Worm (Caenorhabditis elegans): ENCODE measurements around the gene F38H4.5.
A peak's percentile ranks its signal among the peaks of the same experiment; 100 is the strongest.

Gene F38H4.5

DNA sequence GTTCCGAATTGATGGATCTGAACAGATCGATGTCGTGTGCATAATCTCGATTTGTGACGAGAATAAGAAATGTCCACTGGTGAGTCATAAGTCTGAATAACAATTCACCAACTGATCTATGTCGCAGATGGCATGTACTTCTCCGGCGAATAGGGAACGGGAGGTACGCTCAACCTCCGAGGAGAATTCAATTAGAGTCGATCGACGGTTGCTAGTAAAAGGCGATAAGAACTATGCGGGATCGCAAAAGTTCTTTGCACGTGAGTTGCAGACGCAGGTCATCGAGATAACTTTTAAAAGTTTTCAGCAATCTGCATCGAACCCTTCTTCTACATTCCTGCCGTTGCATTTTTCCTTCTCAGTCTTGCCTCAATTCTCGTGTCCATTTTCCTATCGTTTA is 30.6 kb downstream of the F38H4.5 start:
- TF ChIP-seq F52B5.7 (tag; optimal IDR thresholded peaks at IDR 0.05) (no peak), madf-10 (tag; optimal IDR thresholded peaks at IDR 0.05) (no peak), F57A8.1 (GFP tag; optimal IDR thresholded peaks at IDR 0.05) (no peak), bed-1 (GFP tag; IDR thresholded peaks at IDR 0.05) (no peak)

- TF ChIP-seq hmg-1.2 (GFP tag; IDR thresholded peaks at IDR 0.05): no peak
- no peak for TF ChIP-seq F55B11.4 (tag; optimal IDR thresholded peaks at IDR 0.05; ENCODE audit: borderline replicate concordance, insufficient read depth)
- no peak for TF ChIP-seq F23B12.7 (tag; optimal IDR thresholded peaks at IDR 0.05; ENCODE audit: insufficient read depth)
- TF ChIP-seq ztf-3 (GFP tag; optimal IDR thresholded peaks at IDR 0.05): no peak
- no peak for TF ChIP-seq die-1 (tag; optimal IDR thresholded peaks at IDR 0.05)
- TF ChIP-seq ceh-100 (GFP tag; IDR thresholded peaks at IDR 0.05): no peak
These were observed 31.5 kb downstream of the F38H4.5 start for ce11 chrIV:11883478-11883877.

DNA sequence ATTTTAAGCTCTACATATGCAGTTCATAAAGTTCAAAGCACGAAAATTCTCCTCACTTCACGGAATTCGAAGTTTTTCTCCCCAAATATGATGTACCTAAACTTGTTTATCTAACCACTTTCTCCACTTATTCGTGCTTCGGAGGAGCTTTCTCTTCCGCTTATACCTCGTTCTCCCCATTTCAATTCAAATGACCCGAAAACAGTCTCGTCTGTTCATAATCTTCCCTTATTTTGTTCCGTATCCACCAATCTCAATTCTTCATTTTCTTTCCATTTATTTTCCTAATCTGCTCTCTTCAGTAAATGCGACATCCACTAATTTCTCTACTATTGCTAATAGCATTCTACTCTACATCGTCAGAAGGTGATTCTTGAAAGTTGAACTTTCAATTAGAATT is 33.3 kb downstream of the F38H4.5 start, which contains the start of gene let-653:
let-653 (plus strand) TSS at position 301 of the 400 bp plus-strand sequence.
- no peak for TF ChIP-seq K11D2.4 (GFP tag; IDR thresholded peaks at IDR 0.05)
- no peak for TF ChIP-seq ztf-3 (GFP tag; optimal IDR thresholded peaks at IDR 0.05)
- TF ChIP-seq ceh-79 (tag; optimal IDR thresholded peaks at IDR 0.05): no peak
- no peak for TF ChIP-seq B0336.3 (GFP tag; IDR thresholded peaks at IDR 0.05)
- no peak for TF ChIP-seq nhr-179 (tag; optimal IDR thresholded peaks at IDR 0.05)
- no peak for TF ChIP-seq akir-1 (GFP tag; optimal IDR thresholded peaks at IDR 0.05)
- no peak for TF ChIP-seq him-1 (tag; optimal IDR thresholded peaks at IDR 0.05)

ce11 chrIV:11892545-11892944 is 40.6 kb downstream of the F38H4.5 start:
- TF ChIP-seq ceh-40 (GFP tag; IDR thresholded peaks at IDR 0.05) (no peak), Y95B8A.8 (GFP tag; IDR thresholded peaks at IDR 0.05) (no peak), F33H1.4 (GFP tag; IDR thresholded peaks at IDR 0.05) (no peak), rpc-1 (optimal IDR thresholded peaks at IDR 0.05) (no peak), rpc-1 (tag; optimal IDR thresholded peaks at IDR 0.05) (no peak), T07F8.4 (tag; optimal IDR thresholded peaks at IDR 0.05) (no peak), snpc-1.3 (tag; optimal IDR thresholded peaks at IDR 0.05; ENCODE audit: insufficient read depth) (no peak), hmg-1.2 (GFP tag; IDR thresholded peaks at IDR 0.05) (no peak), ets-4 (GFP tag; optimal IDR thresholded peaks at IDR 0.05) (no peak), hmg-20 (GFP tag; IDR thresholded peaks at IDR 0.05) (no peak), nhr-120 (GFP tag; IDR thresholded peaks at IDR 0.05) (no peak), pbrm-1 (GFP tag; IDR thresholded peaks at IDR 0.05) (no peak), F22D6.2 (tag; optimal IDR thresholded peaks at IDR 0.05) (no peak)

- TF ChIP-seq madf-3 (GFP tag; IDR thresholded peaks at IDR 0.05) (no peak), ceh-40 (GFP tag; IDR thresholded peaks at IDR 0.05) (no peak), nfya-2 (GFP tag; IDR thresholded peaks at IDR 0.05) (no peak)
These were observed 41.4 kb downstream of the F38H4.5 start for ce11 chrIV:11893336-11893735.

ce11 chrIV:11897710-11898109 is 45.7 kb downstream of the F38H4.5 start:
- TF ChIP-seq rpc-1 (optimal IDR thresholded peaks at IDR 0.05): no peak
- TF ChIP-seq rpc-1 (tag; optimal IDR thresholded peaks at IDR 0.05): no peak
- peak; percentile 38 for TF ChIP-seq nhr-80 (tag; optimal IDR thresholded peaks at IDR 0.05)

Data from whole organism, young adult.